Fruit fly (Drosophila melanogaster) whole organism, embryonic: ENCODE results near the gene CG11905.
A peak's percentile ranks its signal among the peaks of the same experiment; 100 is the strongest.

Experiments
- BtbVII ChIP-seq: fragments of 200-800 bp; sonication (Bioruptor generic); optimal IDR thresholded peaks from 3 replicates; lab custom pipeline; 2017; ENCODE audit warnings: missing biosample characterization, mild to moderate bottlenecking, missing genetic modification characterization
- CG11560 ChIP-seq: fragments of 200-800 bp; sonication (Bioruptor generic); IDR thresholded peaks from 3 replicates; pipeline ENCODE4 v1.3.6; 2022; ENCODE audit warnings: missing biosample characterization, missing genetic modification characterization
- CG12744 ChIP-seq: fragments of 200-800 bp; sonication (Bioruptor generic); optimal IDR thresholded peaks from 2 replicates; lab custom pipeline; 2016; ENCODE audit warnings: missing biosample characterization, missing genetic modification characterization
- CG13123 ChIP-seq: fragments of 200-800 bp; sonication (Bioruptor generic); optimal IDR thresholded peaks from 2 replicates; lab custom pipeline; 2016; ENCODE audit warnings: missing biosample characterization, missing genetic modification characterization
- CG13287 ChIP-seq: fragments of 200-800 bp; sonication (Bioruptor generic); IDR thresholded peaks from 2 replicates; pipeline ENCODE4 v1.3.6; 2022; ENCODE audit warnings: missing biosample characterization, missing genetic modification characterization; ENCODE audit not compliant: partially characterized antibody
- CG13424 ChIP-seq: fragments of 200-800 bp; sonication (Bioruptor generic); optimal IDR thresholded peaks from 2 replicates; lab custom pipeline; 2019; ENCODE audit warnings: missing biosample characterization, mild to moderate bottlenecking, missing genetic modification characterization, moderate library complexity
- CG14965 ChIP-seq: fragments of 200-800 bp; sonication (Bioruptor generic); optimal IDR thresholded peaks from 2 replicates; lab custom pipeline; 2016; ENCODE audit warnings: missing biosample characterization, missing genetic modification characterization, borderline replicate concordance
- CG15011 ChIP-seq: fragments of 200-800 bp; sonication (Bioruptor generic); optimal IDR thresholded peaks from 3 replicates; lab custom pipeline; 2018; ENCODE audit warnings: missing biosample characterization, mild to moderate bottlenecking, missing genetic modification characterization
- CG17186 ChIP-seq: fragments of 200-800 bp; sonication (Bioruptor generic); optimal IDR thresholded peaks from 3 replicates; lab custom pipeline; 2017; ENCODE audit warnings: missing biosample characterization, missing genetic modification reagents, missing genetic modification characterization
- CG17361 ChIP-seq: fragments of 200-800 bp; sonication (Bioruptor generic); IDR thresholded peaks from 3 replicates; pipeline ENCODE4 v1.3.6; 2022; ENCODE audit warnings: missing biosample characterization, missing genetic modification characterization
- CG17568 ChIP-seq: fragments of 200-800 bp; sonication (Bioruptor generic); optimal IDR thresholded peaks from 2 replicates; lab custom pipeline; 2018; ENCODE audit warnings: missing biosample characterization, mild to moderate bottlenecking, missing genetic modification characterization, moderate library complexity
- CG18011 ChIP-seq: fragments of 200-800 bp; sonication (Bioruptor generic); optimal IDR thresholded peaks from 2 replicates; lab custom pipeline; 2017; ENCODE audit warnings: missing biosample characterization, missing genetic modification characterization, mild to moderate bottlenecking, moderate library complexity, missing genotype
- CG2712 ChIP-seq: fragments of 200-800 bp; optimal IDR thresholded peaks from 3 replicates; lab custom pipeline; 2019; ENCODE audit warnings: missing biosample characterization, mild to moderate bottlenecking, missing genetic modification characterization, moderate library complexity
- CG2875 ChIP-seq: fragments of 200-800 bp; sonication (Bioruptor generic); optimal IDR thresholded peaks from 2 replicates; lab custom pipeline; 2017; ENCODE audit warnings: missing biosample characterization, mild to moderate bottlenecking, missing genetic modification characterization, missing genetic modification reagents
- CG3281 ChIP-seq: fragments of 200-800 bp; sonication (Bioruptor generic); optimal IDR thresholded peaks from 3 replicates; lab custom pipeline; 2017; ENCODE audit warnings: missing biosample characterization, mild to moderate bottlenecking, missing genetic modification characterization
- CG3995 ChIP-seq: fragments of 200-800 bp; sonication (Bioruptor generic); optimal IDR thresholded peaks from 3 replicates; lab custom pipeline; 2016; ENCODE audit warnings: missing biosample characterization, missing genetic modification characterization
- CG4730 ChIP-seq: fragments of 200-800 bp; sonication (Bioruptor generic); IDR thresholded peaks from 2 replicates; pipeline ENCODE4 v1.3.6; 2022; ENCODE audit warnings: missing biosample characterization, missing genetic modification characterization
- CG5245 ChIP-seq: fragments of 200-800 bp; sonication (Bioruptor generic); optimal IDR thresholded peaks from 3 replicates; lab custom pipeline; 2016; ENCODE audit warnings: missing biosample characterization, missing genetic modification characterization
- CG6689 ChIP-seq: fragments of 200-800 bp; sonication (Bioruptor generic); IDR thresholded peaks from 2 replicates; pipeline ENCODE4 v1.3.6; 2022; ENCODE audit warnings: missing biosample characterization, missing genetic modification characterization
- CG7556 ChIP-seq: fragments of 200-800 bp; sonication (Bioruptor generic); optimal IDR thresholded peaks from 2 replicates; lab custom pipeline; 2017; ENCODE audit warnings: missing biosample characterization, mild to moderate bottlenecking, missing genetic modification characterization
- CG8765 ChIP-seq: fragments of 200-800 bp; sonication (Bioruptor generic); IDR thresholded peaks from 2 replicates; pipeline ENCODE4 v1.3.6; 2022; ENCODE audit warnings: missing biosample characterization, missing genetic modification characterization
- CG9609 ChIP-seq: fragments of 200-800 bp; sonication (Bioruptor generic); optimal IDR thresholded peaks from 3 replicates; lab custom pipeline; 2016; ENCODE audit warnings: missing biosample characterization, missing genetic modification characterization
- CTCF ChIP-seq: fragments of 200-800 bp; sonication (Bioruptor generic); optimal IDR thresholded peaks from 2 replicates; lab custom pipeline; 2017; ENCODE audit warnings: missing biosample characterization, mild to moderate bottlenecking, missing genetic modification characterization, moderate library complexity
- CkIIα-i1 ChIP-seq: fragments of 200-800 bp; sonication (Bioruptor generic); IDR thresholded peaks from 2 replicates; pipeline ENCODE4 v1.3.6; 2022; ENCODE audit warnings: missing biosample characterization, missing genetic modification characterization
- Dref ChIP-seq: fragments of 200-800 bp; sonication (Bioruptor generic); IDR thresholded peaks from 2 replicates; pipeline ENCODE4 v1.3.6; 2022; ENCODE audit warnings: missing biosample characterization, missing genetic modification characterization
- Ets65A ChIP-seq: fragments of 200-800 bp; sonication (Bioruptor generic); peaks from one replicate; lab custom pipeline; 2016; ENCODE audit warnings: missing biosample characterization, missing genetic modification characterization
- Hr3 ChIP-seq: fragments of 200-800 bp; sonication (Bioruptor generic); optimal IDR thresholded peaks from 3 replicates; lab custom pipeline; 2016; ENCODE audit warnings: missing biosample characterization, missing genetic modification characterization
- Kr ChIP-seq: fragments of 200-800 bp; sonication (Bioruptor generic); optimal IDR thresholded peaks from 2 replicates; lab custom pipeline; 2017; ENCODE audit warnings: missing biosample characterization, mild to moderate bottlenecking, missing genetic modification characterization
- MESR4 ChIP-seq: fragments of 200-800 bp; sonication (Bioruptor generic); optimal IDR thresholded peaks from 2 replicates; lab custom pipeline; 2018; ENCODE audit warnings: missing biosample characterization, mild to moderate bottlenecking, missing genetic modification characterization, moderate library complexity
- Meics ChIP-seq: fragments of 200-800 bp; sonication (Bioruptor generic); optimal IDR thresholded peaks from 2 replicates; lab custom pipeline; 2017; ENCODE audit warnings: missing biosample characterization, mild to moderate bottlenecking, missing genetic modification characterization
- NK7.1 ChIP-seq: fragments of 200-800 bp; sonication (Bioruptor generic); optimal IDR thresholded peaks from 3 replicates; lab custom pipeline; 2016; ENCODE audit warnings: missing biosample characterization, missing genetic modification characterization
- Nf-YC ChIP-seq: fragments of 200-800 bp; optimal IDR thresholded peaks from 3 replicates; lab custom pipeline; 2019; ENCODE audit warnings: missing biosample characterization, mild to moderate bottlenecking, missing genetic modification characterization, moderate library complexity
- Rx ChIP-seq: fragments of 200-800 bp; sonication (Bioruptor generic); IDR thresholded peaks from 2 replicates; pipeline ENCODE4 v1.3.6; 2022; ENCODE audit warnings: missing biosample characterization, missing genetic modification characterization
- bigmax ChIP-seq: fragments of 200-800 bp; sonication (Bioruptor generic); optimal IDR thresholded peaks from 2 replicates; lab custom pipeline; 2018; ENCODE audit warnings: missing biosample characterization, mild to moderate bottlenecking, missing genetic modification characterization
- caup ChIP-seq: fragments of 200-800 bp; sonication (Bioruptor generic); optimal IDR thresholded peaks from 3 replicates; lab custom pipeline; 2017; ENCODE audit warnings: missing biosample characterization, mild to moderate bottlenecking, missing genetic modification characterization, moderate library complexity; ENCODE audit not compliant: severe bottlenecking
- chm ChIP-seq: fragments of 200-800 bp; sonication (Bioruptor generic); IDR thresholded peaks from 2 replicates; pipeline ENCODE4 v1.3.6; 2022; ENCODE audit warnings: missing biosample characterization, missing genetic modification characterization
- crp ChIP-seq, 2 experiments: fragments of 200-800 bp; sonication (Bioruptor generic); optimal IDR thresholded peaks; 2 replicates in 1 of 2; 3 replicates in 1 of 2; lab custom pipeline; 2017; ENCODE audit warnings: missing biosample characterization in 2 of 2, missing genetic modification characterization in 2 of 2, mild to moderate bottlenecking in 1 of 2, moderate library complexity in 1 of 2
- da ChIP-seq: fragments of 200-800 bp; sonication (Bioruptor generic); optimal IDR thresholded peaks from 2 replicates; lab custom pipeline; 2016; ENCODE audit warnings: missing biosample characterization, missing genetic modification characterization
- dati ChIP-seq: fragments of 200-800 bp; sonication (Bioruptor generic); IDR thresholded peaks from 2 replicates; pipeline ENCODE4 v1.3.6; 2022; ENCODE audit warnings: missing biosample characterization, missing genetic modification characterization
- dysf ChIP-seq: fragments of 200-800 bp; sonication (Bioruptor generic); IDR thresholded peaks from 3 replicates; pipeline ENCODE4 v1.3.6; 2022; ENCODE audit warnings: missing biosample characterization, missing genetic modification characterization
- emc ChIP-seq: fragments of 200-800 bp; sonication (Bioruptor generic); optimal IDR thresholded peaks from 2 replicates; lab custom pipeline; 2016; ENCODE audit warnings: missing biosample characterization, missing genetic modification characterization
- fd102C ChIP-seq: fragments of 200-800 bp; sonication (Bioruptor generic); optimal IDR thresholded peaks from 2 replicates; lab custom pipeline; 2018; ENCODE audit warnings: missing biosample characterization, mild to moderate bottlenecking, missing genetic modification characterization, moderate library complexity
- fd3F ChIP-seq: fragments of 200-800 bp; sonication (Bioruptor generic); optimal IDR thresholded peaks from 2 replicates; lab custom pipeline; 2018; ENCODE audit warnings: missing biosample characterization, mild to moderate bottlenecking, missing genetic modification characterization, moderate library complexity
- gce ChIP-seq: fragments of 200-800 bp; sonication (Bioruptor generic); IDR thresholded peaks from 3 replicates; pipeline ENCODE4 v1.3.6; 2022; ENCODE audit warnings: missing biosample characterization, missing genetic modification characterization
- lbe ChIP-seq: fragments of 200-800 bp; sonication (Bioruptor generic); optimal IDR thresholded peaks from 2 replicates; lab custom pipeline; 2016; ENCODE audit warnings: missing biosample characterization, mild to moderate bottlenecking, missing genetic modification characterization
- lola ChIP-seq, 3 experiments: fragments of >200 bp in 2 of 3; fragments of 200-800 bp in 1 of 3; sonication (Bioruptor generic) in 1 of 3; optimal IDR thresholded peaks; 2 replicates each; lab custom pipeline; 2017 to 2019; ENCODE audit warnings: missing biosample characterization in 3 of 3, missing genetic modification characterization in 3 of 3, mild to moderate bottlenecking in 1 of 3, moderate library complexity in 1 of 3
- nmo ChIP-seq: fragments of 200-800 bp; sonication (Bioruptor generic); optimal IDR thresholded peaks from 2 replicates; lab custom pipeline; 2018; ENCODE audit warnings: missing biosample characterization, mild to moderate bottlenecking, missing genetic modification characterization, moderate library complexity
- pros ChIP-seq: fragments of 200-800 bp; sonication (Bioruptor generic); optimal IDR thresholded peaks from 3 replicates; lab custom pipeline; 2019; ENCODE audit warnings: missing biosample characterization, mild to moderate bottlenecking, missing genetic modification characterization, moderate library complexity
- run ChIP-seq: fragments of 200-800 bp; sonication (Bioruptor generic); optimal IDR thresholded peaks from 3 replicates; lab custom pipeline; 2018; ENCODE audit warnings: missing biosample characterization, mild to moderate bottlenecking, missing genetic modification characterization
- ssp ChIP-seq: fragments of 200-800 bp; sonication (Bioruptor generic); IDR thresholded peaks from 2 replicates; pipeline ENCODE4 v1.3.6; 2022; ENCODE audit warnings: missing biosample characterization, missing genetic modification characterization
- tup ChIP-seq: fragments of 200-800 bp; sonication (Bioruptor generic); optimal IDR thresholded peaks from 2 replicates; lab custom pipeline; 2016; ENCODE audit warnings: missing biosample characterization, mild to moderate bottlenecking, missing genetic modification characterization, moderate library complexity
- z ChIP-seq: fragments of 200-800 bp; sonication (Bioruptor generic); IDR thresholded peaks from 3 replicates; pipeline ENCODE4 v1.3.6; 2022; ENCODE audit warnings: missing biosample characterization, missing genetic modification characterization

The CG11905 gene

DNA sequence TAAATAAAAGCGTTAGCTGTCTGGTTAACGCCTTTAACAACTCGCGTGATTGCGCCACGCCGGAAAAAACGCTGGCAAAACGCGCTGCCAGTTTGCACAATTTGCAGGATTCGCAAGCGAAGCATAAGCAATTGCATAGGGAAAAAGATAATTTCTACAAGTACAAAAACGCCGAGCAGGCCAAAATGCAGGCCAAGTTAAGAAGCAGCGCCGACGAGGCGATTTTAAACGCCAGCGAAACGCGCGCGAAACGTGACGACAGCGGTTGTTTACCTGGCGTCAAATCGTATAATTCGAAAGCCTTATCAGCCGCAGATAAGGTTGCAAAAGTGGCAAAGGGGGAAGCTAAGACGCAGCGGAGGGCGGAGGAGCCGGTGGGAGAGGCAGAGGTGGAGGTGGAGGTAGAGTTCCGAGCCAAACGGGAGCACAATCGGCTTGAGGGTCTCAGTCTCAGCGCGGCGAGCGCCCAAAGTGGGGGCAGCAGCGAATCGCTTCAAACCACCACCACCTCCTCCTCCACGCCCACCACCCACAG, 45.8 kb upstream of the CG11905 start (continued):
- TF ChIP-seq Meics (GFP tag; lab: Kevin White, UChicago) (no peak), CG6689 (GFP tag; lab: Robert Waterston, UW) (no peak), Nf-YC (no peak), CG17361 (GFP tag; lab: Robert Waterston, UW) (no peak), CG3995 (GFP tag; lab: Kevin White, UChicago) (no peak), CkIIα-i1 (GFP tag; lab: Robert Waterston, UW) (no peak), chm (GFP tag; lab: Robert Waterston, UW) (no peak), tup (GFP tag; lab: Kevin White, UChicago) (no peak), CG7556 (no peak), fd102C (GFP tag; lab: Kevin White, UChicago) (no peak), CG13287 (GFP tag; lab: Robert Waterston, UW) (no peak), CG9609 (no peak), CG8765 (GFP tag; lab: Robert Waterston, UW) (no peak), Rx (GFP tag; lab: Robert Waterston, UW) (0 out of 2 replicates have a peak, but pooled peaks have one; percentile 3), crp (GFP tag; optimal IDR thresholded peaks at IDR 0.05; lab: Kevin White, UChicago) (no peak), CG2875 (GFP tag; lab: Kevin White, UChicago) (no peak), CG17186 (GFP tag; lab: Kevin White, UChicago) (no peak), CG15011 (no peak), Kr (no peak), nmo (no peak), da (no peak), ssp (no peak), pros (GFP tag; lab: Kevin White, UChicago) (no peak), CG3281 (GFP tag; lab: Kevin White, UChicago) (no peak), MESR4 (GFP tag; lab: Kevin White, UChicago) (no peak), dysf (GFP tag; lab: Robert Waterston, UW) (no peak), CG17568 (GFP tag; lab: Kevin White, UChicago) (no peak), CG13424 (tag; lab: Kevin White, UChicago) (no peak), Ets65A (GFP tag; lab: Kevin White, UChicago) (no peak), fd3F (GFP tag; lab: Kevin White, UChicago) (no peak), lola (GFP tag; optimal IDR thresholded peaks at IDR 0.05; lab: Kevin White, UChicago) (no peak), Dref (GFP tag; lab: Robert Waterston, UW) (no peak), CG5245 (GFP tag; lab: Kevin White, UChicago) (no peak), CG14965 (GFP tag; lab: Kevin White, UChicago) (no peak), bigmax (GFP tag; lab: Kevin White, UChicago) (no peak), CG4730 (GFP tag; lab: Robert Waterston, UW) (no peak), CG11560 (tag; lab: Robert Waterston, UW) (no peak), CG18011 (GFP tag; lab: Kevin White, UChicago) (no peak), run (tag; lab: Kevin White, UChicago) (no peak), BtbVII (GFP tag; lab: Kevin White, UChicago) (peak; percentile 29), lbe (GFP tag; lab: Kevin White, UChicago) (no peak), gce (GFP tag; lab: Robert Waterston, UW) (no peak), Hr3 (GFP tag; lab: Kevin White, UChicago) (no peak), CTCF (GFP tag; lab: Kevin White, UChicago) (no peak), CG12744 (GFP tag; lab: Kevin White, UChicago) (no peak), CG13123 (no peak), CG2712 (no peak), NK7.1 (GFP tag; lab: Kevin White, UChicago) (no peak), z (GFP tag; lab: Robert Waterston, UW) (no peak), emc (GFP tag; lab: Kevin White, UChicago) (no peak), caup (peak; percentile 28), dati (GFP tag; lab: Robert Waterston, UW) (no peak)
